Fruit fly (Drosophila melanogaster) Kc167 (cell line): ENCODE measurements around the gene CG15130.

Experiments used
- Myc ChIP-seq: fragments of >200 bp; optimal IDR thresholded peaks from 2 replicates; lab custom pipeline; 2017; ENCODE audit warnings: missing external identifiers
- h ChIP-seq: fragments of >200 bp; optimal IDR thresholded peaks from 3 replicates; lab custom pipeline; 2018; ENCODE audit warnings: missing external identifiers
- psq ChIP-seq: fragments of >200 bp; optimal IDR thresholded peaks from 2 replicates; lab custom pipeline; 2017; ENCODE audit warnings: missing external identifiers
- ttk ChIP-seq: sonication (Bioruptor generic); optimal IDR thresholded peaks from 2 replicates; lab custom pipeline; 2017; ENCODE audit warnings: missing external identifiers

dm6 chr2L:20420035-20420434 is 4.4 kb downstream of the CG15130 start:
- no peak for TF ChIP-seq h
- no peak for TF ChIP-seq psq
- TF ChIP-seq ttk = no peak
- TF ChIP-seq Myc (lab: Kevin White, UChicago) = no peak
